Worm (Caenorhabditis elegans) whole organism, mixed stage, embryonic: ENCODE results near the gene clec-234.

ENCODE experiments used
- ces-1 ChIP-seq: fragments of 150-350 bp; optimal IDR thresholded peaks from 2 replicates; lab custom pipeline; 2014; ENCODE audit warnings: missing biosample characterization, missing genetic modification reagents, missing genetic modification characterization
- ham-2 ChIP-seq: fragments of 200-800 bp; sonication (Bioruptor generic); optimal IDR thresholded peaks from 2 replicates; lab custom pipeline; 2018; ENCODE audit warnings: mild to moderate bottlenecking, missing genetic modification characterization, missing compliant biosample characterization
- nhr-2 ChIP-seq: fragments of 150-350 bp; optimal IDR thresholded peaks from 2 replicates; lab custom pipeline; 2014; ENCODE audit warnings: missing biosample characterization, missing genetic modification characterization
- unc-62 ChIP-seq: fragments of 150-350 bp; optimal IDR thresholded peaks from 2 replicates; lab custom pipeline; 2014; ENCODE audit warnings: missing biosample characterization, missing genetic modification reagents, missing genetic modification characterization

The clec-234 gene

ce11 chrV:16382949-16383348, 50.4 kb downstream of the clec-234 start:
- TF ChIP-seq ham-2 (GFP tag; lab: Kevin White, UChicago), result no peak
- no peak for TF ChIP-seq unc-62 (GFP tag; lab: Kevin White, UChicago)
- no peak for TF ChIP-seq ces-1
- no peak for TF ChIP-seq nhr-2 (tag; lab: Kevin White, UChicago)
